Worm (Caenorhabditis elegans) whole organism, L1 larva: ENCODE data around the gene pqn-16.
A peak's percentile ranks its signal among the peaks of the same experiment; 100 is the strongest.

ENCODE experiments used
- C34B4.2 ChIP-seq: sonication (generic microtip); optimal IDR thresholded peaks from 2 replicates; lab custom pipeline; 2017; ENCODE audit warnings: mild to moderate bottlenecking, missing genetic modification characterization, missing compliant biosample characterization
- Y116A8C.19 ChIP-seq: sonication (generic microtip); optimal IDR thresholded peaks from 2 replicates; lab custom pipeline; 2016; ENCODE audit warnings: missing compliant biosample characterization, missing genetic modification characterization, borderline replicate concordance
- ceh-82 ChIP-seq, 3 experiments: fragments of 150-350 bp in 1 of 3; sonication (generic microtip) in 2 of 3; optimal IDR thresholded peaks; 2 replicates each; lab custom pipeline; 2014 to 2017; ENCODE audit warnings: missing biosample characterization in 3 of 3, missing genetic modification characterization in 3 of 3
- ceh-88 ChIP-seq: fragments of 200-800 bp; sonication (Bioruptor generic); IDR thresholded peaks from 2 replicates; pipeline ENCODE4 v1.3.6; 2022; ENCODE audit warnings: missing genetic modification characterization, missing compliant biosample characterization
- ceh-90 ChIP-seq: sonication (generic microtip); optimal IDR thresholded peaks from 2 replicates; lab custom pipeline; 2016; ENCODE audit warnings: missing genetic modification characterization, missing compliant biosample characterization
- ces-1 ChIP-seq: fragments of 150-350 bp; optimal IDR thresholded peaks from 2 replicates; lab custom pipeline; 2014; ENCODE audit warnings: missing biosample characterization, missing genetic modification reagents, missing genetic modification characterization
- dpl-1 ChIP-seq, 3 experiments: fragments of 150-350 bp in 2 of 3; sonication (generic microtip) in 1 of 3; optimal IDR thresholded peaks; 2 replicates each; lab custom pipeline; 2014 to 2017; ENCODE audit warnings: missing biosample characterization in 3 of 3, missing genetic modification characterization in 3 of 3, missing genetic modification reagents in 3 of 3
- ets-5 ChIP-seq: fragments of 200-800 bp; sonication (Bioruptor generic); IDR thresholded peaks from 2 replicates; pipeline ENCODE4 v1.3.6; 2022; ENCODE audit warnings: missing genetic modification characterization, missing compliant biosample characterization
- fkh-10 ChIP-seq: sonication (generic microtip); optimal IDR thresholded peaks from 2 replicates; lab custom pipeline; 2017; ENCODE audit warnings: missing biosample characterization, missing genetic modification reagents, missing genetic modification characterization
- fkh-4 ChIP-seq: sonication (generic microtip); optimal IDR thresholded peaks from 2 replicates; lab custom pipeline; 2016; ENCODE audit warnings: missing compliant biosample characterization, missing genetic modification characterization, borderline replicate concordance
- isw-1 ChIP-seq: fragments of 200-800 bp; sonication (Bioruptor generic); IDR thresholded peaks from 2 replicates; pipeline ENCODE4 v1.3.6; 2022; ENCODE audit warnings: missing genetic modification characterization, missing compliant biosample characterization
- jun-1 ChIP-seq: fragments of 150-350 bp; optimal IDR thresholded peaks from 2 replicates; lab custom pipeline; 2014; ENCODE audit warnings: missing biosample characterization, missing genetic modification reagents, missing genetic modification characterization
- lin-13 ChIP-seq: fragments of 150-350 bp; optimal IDR thresholded peaks from 2 replicates; lab custom pipeline; 2014; ENCODE audit warnings: missing biosample characterization, missing genetic modification reagents, missing genetic modification characterization
- lin-14 ChIP-seq: fragments of 200-800 bp; sonication (Bioruptor generic); optimal IDR thresholded peaks from 2 replicates; lab custom pipeline; 2018; ENCODE audit warnings: mild to moderate bottlenecking, missing genetic modification characterization, moderate library complexity, missing compliant biosample characterization
- lin-15B ChIP-seq: fragments of 150-350 bp; sonication (generic microtip); optimal IDR thresholded peaks from 3 replicates; lab custom pipeline; 2014; ENCODE audit warnings: missing biosample characterization, missing genetic modification characterization
- lin-39 ChIP-seq: fragments of 150-350 bp; optimal IDR thresholded peaks from 2 replicates; lab custom pipeline; 2014; ENCODE audit warnings: missing biosample characterization, missing genetic modification reagents, missing genetic modification characterization
- lsy-2 ChIP-seq, 2 experiments: fragments of 150-350 bp; optimal IDR thresholded peaks; 2 replicates each; lab custom pipeline; 2014; ENCODE audit warnings: missing biosample characterization in 2 of 2, missing genetic modification characterization in 2 of 2
- mab-9 ChIP-seq: fragments of 200-800 bp; sonication (Bioruptor generic); IDR thresholded peaks from 2 replicates; pipeline ENCODE4 v1.3.6; 2022; ENCODE audit warnings: missing genetic modification reagents, missing genetic modification characterization, missing compliant biosample characterization
- mdl-1 ChIP-seq, 2 experiments: fragments of 150-350 bp; optimal IDR thresholded peaks; 2 replicates each; lab custom pipeline; 2014 to 2017; ENCODE audit warnings: missing biosample characterization in 2 of 2, missing genetic modification characterization in 2 of 2, inconsistent platforms in 1 of 2
- mef-2 ChIP-seq: fragments of 150-350 bp; optimal IDR thresholded peaks from 2 replicates; lab custom pipeline; 2014; ENCODE audit warnings: missing biosample characterization, missing genetic modification characterization
- mep-1 ChIP-seq: fragments of 150-350 bp; optimal IDR thresholded peaks from 2 replicates; lab custom pipeline; 2014; ENCODE audit warnings: missing biosample characterization, missing genetic modification characterization
- nhr-19 ChIP-seq: fragments of 200-800 bp; sonication (Bioruptor generic); conservative IDR thresholded peaks from 2 replicates; pipeline ENCODE4 v1.3.6; 2022; ENCODE audit warnings: missing genetic modification characterization, missing compliant biosample characterization
- nhr-237 ChIP-seq: fragments of 150-350 bp; optimal IDR thresholded peaks from 2 replicates; lab custom pipeline; 2014; ENCODE audit warnings: missing biosample characterization, missing genetic modification characterization
- nhr-85 ChIP-seq: sonication (generic microtip); peaks from one replicate; lab custom pipeline; 2016; ENCODE audit warnings: missing genetic modification characterization, inconsistent platforms, missing compliant biosample characterization
- nhr-90 ChIP-seq: sonication (generic microtip); optimal IDR thresholded peaks from 2 replicates; lab custom pipeline; 2016; ENCODE audit warnings: mild to moderate bottlenecking, missing genetic modification characterization, missing compliant biosample characterization; ENCODE audit not compliant: poor library complexity
- pag-3 ChIP-seq: sonication (generic microtip); optimal IDR thresholded peaks from 2 replicates; lab custom pipeline; 2017; ENCODE audit warnings: missing genetic modification characterization, mild to moderate bottlenecking, missing compliant biosample characterization, antibody characterized with exemption, borderline replicate concordance; ENCODE audit not compliant: insufficient read depth
- pax-3 ChIP-seq: fragments of 200-800 bp; sonication (Bioruptor generic); optimal IDR thresholded peaks from 2 replicates; lab custom pipeline; 2018; ENCODE audit warnings: mild to moderate bottlenecking, missing genetic modification characterization, moderate library complexity, missing compliant biosample characterization
- skn-1 ChIP-seq: fragments of 150-350 bp; optimal IDR thresholded peaks from 2 replicates; lab custom pipeline; 2014; ENCODE audit warnings: missing biosample characterization, missing genetic modification characterization
- snu-23 ChIP-seq: sonication (generic microtip); optimal IDR thresholded peaks from 2 replicates; lab custom pipeline; 2016; ENCODE audit warnings: missing genetic modification characterization, missing compliant biosample characterization
- sox-4 ChIP-seq: sonication (generic microtip); optimal IDR thresholded peaks from 2 replicates; lab custom pipeline; 2016; ENCODE audit warnings: missing genetic modification characterization, missing compliant biosample characterization
- sup-37 ChIP-seq: fragments of 200-800 bp; sonication (Bioruptor generic); optimal IDR thresholded peaks from 2 replicates; lab custom pipeline; 2018; ENCODE audit warnings: mild to moderate bottlenecking, missing genetic modification characterization, missing compliant biosample characterization
- swsn-7 ChIP-seq: sonication (generic microtip); optimal IDR thresholded peaks from 2 replicates; lab custom pipeline; 2016; ENCODE audit warnings: missing genetic modification characterization, missing compliant biosample characterization
- tbx-2 ChIP-seq: sonication (generic microtip); optimal IDR thresholded peaks from 2 replicates; lab custom pipeline; 2016; ENCODE audit warnings: missing genetic modification characterization, missing compliant biosample characterization
- unc-130 ChIP-seq: fragments of 150-350 bp; optimal IDR thresholded peaks from 2 replicates; lab custom pipeline; 2017; ENCODE audit warnings: missing biosample characterization, missing genetic modification characterization, inconsistent platforms
- unc-62 ChIP-seq: fragments of 150-350 bp; optimal IDR thresholded peaks from 2 replicates; lab custom pipeline; 2014; ENCODE audit warnings: missing biosample characterization, missing genetic modification reagents, missing genetic modification characterization
- unc-86 ChIP-seq: sonication (generic microtip); optimal IDR thresholded peaks from 2 replicates; lab custom pipeline; 2016; ENCODE audit warnings: missing genetic modification characterization, missing compliant biosample characterization
- unc-98 ChIP-seq: fragments of 200-800 bp; sonication (Bioruptor generic); IDR thresholded peaks from 2 replicates; pipeline ENCODE4 v1.3.6; 2022; ENCODE audit warnings: missing genetic modification characterization, missing compliant biosample characterization
- vab-15 ChIP-seq: sonication (generic microtip); optimal IDR thresholded peaks from 2 replicates; lab custom pipeline; 2017; ENCODE audit warnings: missing genotype, mild to moderate bottlenecking, missing genetic modification characterization, missing compliant biosample characterization
- ztf-11 ChIP-seq, 2 experiments: sonication (generic microtip); optimal IDR thresholded peaks; 2 replicates each; lab custom pipeline; 2016 to 2017; ENCODE audit warnings: missing genetic modification characterization in 2 of 2, missing biosample characterization in 1 of 2, missing compliant biosample characterization in 1 of 2
- ztf-4 ChIP-seq: fragments of 150-350 bp; optimal IDR thresholded peaks from 2 replicates; lab custom pipeline; 2014; ENCODE audit warnings: missing biosample characterization, missing genetic modification characterization

Gene pqn-16

ce11 chrV:9213554-9213953 lies 39.7 kb downstream of the pqn-16 start, which contains the start of gene mdt-27:
TSS of gene mdt-27 (minus strand) at chrV:9213654.
- no peak for TF ChIP-seq nhr-237 (tag; lab: Kevin White, UChicago)
- no peak for TF ChIP-seq mef-2 (tag; lab: Kevin White, UChicago)
- TF ChIP-seq swsn-7 (tag; lab: Kevin White, UChicago) = no peak
- no peak for TF ChIP-seq fkh-10
- TF ChIP-seq dpl-1 (GFP tag; optimal IDR thresholded peaks at IDR 0.05; lab: Kevin White, UChicago) = no peak
- no peak for TF ChIP-seq mab-9
- no peak for TF ChIP-seq unc-62 (GFP tag; lab: Kevin White, UChicago)
- TF ChIP-seq snu-23 (GFP tag; lab: Kevin White, UChicago) = no peak
- TF ChIP-seq unc-98 (GFP tag; lab: Robert Waterston, UW) = no peak
- TF ChIP-seq ztf-11 (tag; optimal IDR thresholded peaks at IDR 0.05; lab: Kevin White, UChicago) = no peak
- TF ChIP-seq nhr-90 = no peak
- no peak for TF ChIP-seq lin-13 (GFP tag; lab: Kevin White, UChicago)
- no peak for TF ChIP-seq ets-5 (GFP tag; lab: Robert Waterston, UW)
- TF ChIP-seq lin-15B (tag; lab: Kevin White, UChicago) = no peak
- TF ChIP-seq ztf-4 (tag; lab: Kevin White, UChicago) = no peak
- no peak for TF ChIP-seq lin-14
- TF ChIP-seq tbx-2 = no peak

ce11 chrV:9217158-9217557 lies 43.3 kb downstream of the pqn-16 start, which contains the start of gene pacs-1:
TSS of gene pacs-1 (minus strand) at chrV:9217258.
- no peak for TF ChIP-seq sup-37 (GFP tag; lab: Kevin White, UChicago)
- no peak for TF ChIP-seq nhr-19
- no peak for TF ChIP-seq pax-3
- no peak for TF ChIP-seq unc-86 (tag; lab: Kevin White, UChicago)
- TF ChIP-seq jun-1 = no peak
- TF ChIP-seq nhr-85 = no peak
- TF ChIP-seq ceh-90 (tag; lab: Kevin White, UChicago) = no peak
- no peak for TF ChIP-seq lin-39 (tag; lab: Kevin White, UChicago)
- no peak for TF ChIP-seq sox-4 (tag; lab: Kevin White, UChicago)
- no peak for TF ChIP-seq nhr-90
- TF ChIP-seq isw-1 = no peak
- TF ChIP-seq swsn-7 (tag; lab: Kevin White, UChicago) = no peak
- TF ChIP-seq lsy-2 (tag; optimal IDR thresholded peaks at IDR 0.05; lab: Kevin White, UChicago) = no peak
- TF ChIP-seq mdl-1 (tag; optimal IDR thresholded peaks at IDR 0.05; lab: Kevin White, UChicago) = no peak
- no peak for TF ChIP-seq C34B4.2 (tag; lab: Kevin White, UChicago)
- TF ChIP-seq fkh-4 = no peak
- no peak for TF ChIP-seq mep-1 (tag; lab: Kevin White, UChicago)

ce11 chrV:9218214-9218613 lies 44.3 kb downstream of the pqn-16 start:
- TF ChIP-seq skn-1 (no peak), pag-3 (no peak), Y116A8C.19 (tag; lab: Kevin White, UChicago) (no peak), vab-15 (tag; lab: Kevin White, UChicago) (no peak), lin-14 (peak; percentile 21), ceh-82 (tag; optimal IDR thresholded peaks at IDR 0.05; lab: Kevin White, UChicago) (peak in 1 of 3 experiments; percentile 1), nhr-19 (no peak), nhr-85 (peak; percentile 38), unc-130 (no peak), ces-1 (GFP tag; lab: Kevin White, UChicago) (no peak), ceh-88 (GFP tag; lab: Robert Waterston, UW) (no peak)
